Fruit fly (Drosophila melanogaster) whole organism, embryonic: ENCODE results near the gene CG15641.

Experiments
- Aef1 ChIP-seq: fragments of 200-800 bp; sonication (Bioruptor generic); IDR thresholded peaks from 3 replicates; pipeline ENCODE4 v1.3.6; 2022; ENCODE audit warnings: missing biosample characterization, missing genetic modification characterization
- Awh ChIP-seq: fragments of 200-800 bp; sonication (Bioruptor generic); IDR thresholded peaks from 2 replicates; pipeline ENCODE4, ENCODE4 v1.3.6; 2022; ENCODE audit warnings: missing biosample characterization, missing genetic modification characterization
- BtbVII ChIP-seq: fragments of 200-800 bp; sonication (Bioruptor generic); optimal IDR thresholded peaks from 3 replicates; lab custom pipeline; 2017; ENCODE audit warnings: missing biosample characterization, mild to moderate bottlenecking, missing genetic modification characterization
- C15 ChIP-seq: fragments of 200-800 bp; sonication (Bioruptor generic); IDR thresholded peaks from 3 replicates; pipeline ENCODE4 v1.3.6; 2022; ENCODE audit warnings: missing biosample characterization, missing genetic modification characterization
- CG10366 ChIP-seq: fragments of 200-800 bp; sonication (Bioruptor generic); IDR thresholded peaks from 2 replicates; pipeline ENCODE4 v1.3.6; 2022; ENCODE audit warnings: missing biosample characterization, missing genetic modification characterization
- CG10543 ChIP-seq: fragments of 200-800 bp; sonication (Bioruptor generic); optimal IDR thresholded peaks from 3 replicates; lab custom pipeline; 2017; ENCODE audit warnings: missing biosample characterization, mild to moderate bottlenecking, missing genetic modification characterization, moderate library complexity
- CG10565 ChIP-seq: fragments of 200-800 bp; sonication (Bioruptor generic); optimal IDR thresholded peaks from 3 replicates; lab custom pipeline; 2016; ENCODE audit warnings: missing biosample characterization, mild to moderate bottlenecking, missing genetic modification characterization
- CG11398 ChIP-seq: fragments of 200-800 bp; sonication (Bioruptor generic); optimal IDR thresholded peaks from 2 replicates; lab custom pipeline; 2016; ENCODE audit warnings: missing biosample characterization, missing genetic modification characterization
- CG12219 ChIP-seq: fragments of 200-800 bp; sonication (Bioruptor generic); optimal IDR thresholded peaks from 3 replicates; lab custom pipeline; 2018; ENCODE audit warnings: missing biosample characterization, mild to moderate bottlenecking, missing genetic modification characterization
- CG13123 ChIP-seq: fragments of 200-800 bp; sonication (Bioruptor generic); optimal IDR thresholded peaks from 2 replicates; lab custom pipeline; 2016; ENCODE audit warnings: missing biosample characterization, missing genetic modification characterization
- CG13894 ChIP-seq: fragments of 200-800 bp; sonication (Bioruptor generic); optimal IDR thresholded peaks from 3 replicates; lab custom pipeline; 2018; ENCODE audit warnings: missing biosample characterization, mild to moderate bottlenecking, missing genetic modification characterization, moderate library complexity
- CG14014 ChIP-seq: fragments of 200-800 bp; sonication (Bioruptor generic); IDR thresholded peaks from 2 replicates; pipeline ENCODE4 v1.3.6; 2022; ENCODE audit warnings: missing biosample characterization, missing genetic modification characterization
- CG15479 ChIP-seq: fragments of 200-800 bp; sonication (Bioruptor generic); optimal IDR thresholded peaks from 3 replicates; lab custom pipeline; 2019; ENCODE audit warnings: missing biosample characterization, mild to moderate bottlenecking, missing genetic modification characterization, moderate library complexity
- CG16813 ChIP-seq: fragments of 200-800 bp; sonication (Bioruptor generic); IDR thresholded peaks from 3 replicates; pipeline ENCODE4 v1.3.6; 2022; ENCODE audit warnings: missing biosample characterization, missing genetic modification characterization; ENCODE audit not compliant: partially characterized antibody
- CG30431 ChIP-seq: fragments of 200-800 bp; sonication (Bioruptor generic); optimal IDR thresholded peaks from 2 replicates; lab custom pipeline; 2017; ENCODE audit warnings: missing biosample characterization, missing genetic modification characterization
- CG34376 ChIP-seq: fragments of 200-800 bp; sonication (Bioruptor generic); optimal IDR thresholded peaks from 2 replicates; lab custom pipeline; 2018; ENCODE audit warnings: missing biosample characterization, mild to moderate bottlenecking, missing genetic modification characterization
- CG3847 ChIP-seq: fragments of 200-800 bp; sonication (Bioruptor generic); IDR thresholded peaks from 2 replicates; pipeline ENCODE4 v1.3.6; 2022; ENCODE audit warnings: missing biosample characterization, missing genetic modification characterization
- CG4730 ChIP-seq: fragments of 200-800 bp; sonication (Bioruptor generic); IDR thresholded peaks from 2 replicates; pipeline ENCODE4 v1.3.6; 2022; ENCODE audit warnings: missing biosample characterization, missing genetic modification characterization
- CG6765 ChIP-seq: fragments of 200-800 bp; sonication (Bioruptor generic); optimal IDR thresholded peaks from 3 replicates; lab custom pipeline; 2017; ENCODE audit warnings: missing biosample characterization, mild to moderate bottlenecking, missing genetic modification characterization
- CG8281 ChIP-seq: fragments of 200-800 bp; sonication (Bioruptor generic); optimal IDR thresholded peaks from 2 replicates; lab custom pipeline; 2018; ENCODE audit warnings: missing biosample characterization, mild to moderate bottlenecking, missing genetic modification characterization, moderate library complexity
- CG9932 ChIP-seq: fragments of 200-800 bp; sonication (Bioruptor generic); IDR thresholded peaks from 2 replicates; pipeline ENCODE4 v1.3.6; 2022; ENCODE audit warnings: missing biosample characterization, missing genetic modification characterization
- CkIIα-i1 ChIP-seq: fragments of 200-800 bp; sonication (Bioruptor generic); IDR thresholded peaks from 2 replicates; pipeline ENCODE4 v1.3.6; 2022; ENCODE audit warnings: missing biosample characterization, missing genetic modification characterization
- D19A ChIP-seq: fragments of 200-800 bp; optimal IDR thresholded peaks from 3 replicates; lab custom pipeline; 2019; ENCODE audit warnings: missing biosample characterization, mild to moderate bottlenecking, missing genetic modification characterization, moderate library complexity
- Dip3 ChIP-seq: fragments of 200-800 bp; sonication (Bioruptor generic); optimal IDR thresholded peaks from 3 replicates; lab custom pipeline; 2016; ENCODE audit warnings: missing biosample characterization, missing genetic modification characterization
- Ets97D ChIP-seq: fragments of 200-800 bp; sonication (Bioruptor generic); optimal IDR thresholded peaks from 3 replicates; lab custom pipeline; 2016; ENCODE audit warnings: missing biosample characterization, missing genetic modification characterization
- Mes4 ChIP-seq: fragments of 200-800 bp; sonication (Bioruptor generic); optimal IDR thresholded peaks from 2 replicates; lab custom pipeline; 2016; ENCODE audit warnings: missing biosample characterization, missing genetic modification characterization
- PHDP ChIP-seq: fragments of 200-800 bp; sonication (Bioruptor generic); optimal IDR thresholded peaks from 3 replicates; lab custom pipeline; 2018; ENCODE audit warnings: missing biosample characterization, mild to moderate bottlenecking, missing genetic modification characterization, moderate library complexity
- Side ChIP-seq: fragments of 200-800 bp; sonication (Bioruptor generic); optimal IDR thresholded peaks from 2 replicates; lab custom pipeline; 2016; ENCODE audit warnings: missing biosample characterization, missing genetic modification characterization
- Six4 ChIP-seq: fragments of 200-800 bp; sonication (Bioruptor generic); optimal IDR thresholded peaks from 2 replicates; lab custom pipeline; 2016; ENCODE audit warnings: missing biosample characterization, missing genetic modification characterization
- ase ChIP-seq: fragments of 200-800 bp; sonication (Bioruptor generic); IDR thresholded peaks from 3 replicates; pipeline ENCODE4 v1.3.6; 2022; ENCODE audit warnings: missing biosample characterization, missing genetic modification characterization
- bowl ChIP-seq: fragments of 200-800 bp; sonication (Bioruptor generic); IDR thresholded peaks from 2 replicates; pipeline ENCODE4 v1.3.6; 2022; ENCODE audit warnings: missing biosample characterization, missing genetic modification characterization
- cato ChIP-seq: fragments of 200-800 bp; sonication (Bioruptor generic); optimal IDR thresholded peaks from 2 replicates; lab custom pipeline; 2016; ENCODE audit warnings: missing biosample characterization, missing genetic modification characterization, borderline replicate concordance
- caup ChIP-seq: fragments of 200-800 bp; sonication (Bioruptor generic); optimal IDR thresholded peaks from 3 replicates; lab custom pipeline; 2017; ENCODE audit warnings: missing biosample characterization, mild to moderate bottlenecking, missing genetic modification characterization, moderate library complexity; ENCODE audit not compliant: severe bottlenecking
- cg ChIP-seq: fragments of 200-800 bp; sonication (Bioruptor generic); optimal IDR thresholded peaks from 3 replicates; lab custom pipeline; 2019; ENCODE audit warnings: missing biosample characterization, mild to moderate bottlenecking, missing genetic modification characterization, moderate library complexity
- corto ChIP-seq: fragments of 200-800 bp; sonication (Bioruptor generic); optimal IDR thresholded peaks from 2 replicates; lab custom pipeline; 2016; ENCODE audit warnings: missing biosample characterization, mild to moderate bottlenecking, missing genetic modification characterization, moderate library complexity
- exex ChIP-seq: fragments of 200-800 bp; sonication (Bioruptor generic); optimal IDR thresholded peaks from 4 replicates; lab custom pipeline; 2018; ENCODE audit warnings: missing biosample characterization, mild to moderate bottlenecking, missing genetic modification characterization, moderate library complexity
- gem ChIP-seq: fragments of 200-800 bp; sonication (Bioruptor generic); optimal IDR thresholded peaks from 2 replicates; lab custom pipeline; 2019; ENCODE audit warnings: missing biosample characterization, mild to moderate bottlenecking, missing genetic modification characterization, moderate library complexity
- jumu ChIP-seq: fragments of 200-800 bp; sonication (Bioruptor generic); optimal IDR thresholded peaks from 3 replicates; lab custom pipeline; 2016; ENCODE audit warnings: missing biosample characterization, missing genetic modification characterization
- lbe ChIP-seq: fragments of 200-800 bp; sonication (Bioruptor generic); optimal IDR thresholded peaks from 2 replicates; lab custom pipeline; 2016; ENCODE audit warnings: missing biosample characterization, mild to moderate bottlenecking, missing genetic modification characterization
- luna ChIP-seq: fragments of 200-800 bp; sonication (Bioruptor generic); optimal IDR thresholded peaks from 2 replicates; lab custom pipeline; 2016; ENCODE audit warnings: missing biosample characterization, missing genetic modification characterization
- nau ChIP-seq: fragments of 200-800 bp; sonication (Bioruptor generic); optimal IDR thresholded peaks from 3 replicates; lab custom pipeline; 2017; ENCODE audit warnings: missing biosample characterization, mild to moderate bottlenecking, missing genetic modification characterization, missing genetic modification reagents
- pb ChIP-seq: fragments of 200-800 bp; sonication (Bioruptor generic); optimal IDR thresholded peaks from 3 replicates; lab custom pipeline; 2016; ENCODE audit warnings: missing biosample characterization, missing genetic modification characterization
- phol ChIP-seq: fragments of 200-800 bp; sonication (Bioruptor generic); optimal IDR thresholded peaks from 3 replicates; lab custom pipeline; 2018; ENCODE audit warnings: missing biosample characterization, mild to moderate bottlenecking, missing genetic modification characterization, moderate library complexity
- seq ChIP-seq: fragments of 200-800 bp; sonication (Bioruptor generic); IDR thresholded peaks from 2 replicates; pipeline ENCODE4 v1.3.6; 2022; ENCODE audit warnings: missing biosample characterization, missing genetic modification characterization
- tap ChIP-seq: fragments of 200-800 bp; optimal IDR thresholded peaks from 3 replicates; lab custom pipeline; 2019; ENCODE audit warnings: missing biosample characterization, mild to moderate bottlenecking, missing genetic modification characterization, moderate library complexity
- toy ChIP-seq: fragments of 200-800 bp; sonication (Bioruptor generic); IDR thresholded peaks from 2 replicates; pipeline ENCODE4 v1.3.6; 2022; ENCODE audit warnings: missing biosample characterization, missing genetic modification characterization
- trem ChIP-seq: fragments of 200-800 bp; optimal IDR thresholded peaks from 3 replicates; lab custom pipeline; 2019; ENCODE audit warnings: missing biosample characterization, mild to moderate bottlenecking, missing genetic modification characterization, moderate library complexity
- ttk ChIP-seq: fragments of 200-800 bp; sonication (Bioruptor generic); IDR thresholded peaks from 2 replicates; pipeline ENCODE4 v2.1.2; 2022; ENCODE audit warnings: missing biosample characterization, missing genetic modification characterization
- vfl ChIP-seq: fragments of 200-800 bp; sonication (Bioruptor generic); optimal IDR thresholded peaks from 2 replicates; lab custom pipeline; 2016; ENCODE audit warnings: missing biosample characterization, missing genetic modification characterization
- vvl ChIP-seq: fragments of 200-800 bp; sonication (Bioruptor generic); IDR thresholded peaks from 2 replicates; pipeline ENCODE4 v1.3.6; 2022; ENCODE audit warnings: missing biosample characterization, missing genetic modification characterization
- wek ChIP-seq: fragments of 200-800 bp; sonication (Bioruptor generic); optimal IDR thresholded peaks from 3 replicates; lab custom pipeline; 2018; ENCODE audit warnings: missing biosample characterization, mild to moderate bottlenecking, missing genetic modification characterization, moderate library complexity
- zf30C ChIP-seq: fragments of 200-800 bp; sonication (Bioruptor generic); optimal IDR thresholded peaks from 3 replicates; lab custom pipeline; 2018; ENCODE audit warnings: missing biosample characterization, mild to moderate bottlenecking, missing genetic modification characterization

The CG15641 gene

dm6 chrX:15462436-15462857 is 5.2 kb upstream of the CG15641 start, which contains the start of the genes shtd, CG6294 and CG6299 (continued):
- TF ChIP-seq seq (GFP tag; lab: Robert Waterston, UW) (no peak), BtbVII (GFP tag; lab: Kevin White, UChicago) (no peak), D19A (no peak), zf30C (no peak), CG10366 (GFP tag; lab: Robert Waterston, UW) (no peak), jumu (GFP tag; lab: Kevin White, UChicago) (no peak), Aef1 (GFP tag; lab: Robert Waterston, UW) (no peak), CG6765 (no peak), corto (GFP tag; lab: Kevin White, UChicago) (no peak), vfl (peak; percentile 19), Awh (GFP tag; lab: Robert Waterston, UW) (no peak), vvl (GFP tag; lab: Robert Waterston, UW) (no peak; the same call in 1 of the 2 replicates), Six4 (GFP tag; lab: Kevin White, UChicago) (no peak), pb (GFP tag; lab: Kevin White, UChicago) (no peak), Side (GFP tag; lab: Kevin White, UChicago) (no peak), CG14014 (no peak), C15 (GFP tag; lab: Robert Waterston, UW) (no peak), luna (GFP tag; lab: Kevin White, UChicago) (no peak), CG9932 (peak; percentile 33; the same call in 1 of the 2 replicates), CkIIα-i1 (GFP tag; lab: Robert Waterston, UW) (no peak), Dip3 (GFP tag; lab: Kevin White, UChicago) (peak; percentile 8), CG10565 (GFP tag; lab: Kevin White, UChicago) (no peak), cato (GFP tag; lab: Kevin White, UChicago) (no peak), cg (GFP tag; lab: Kevin White, UChicago) (no peak), exex (tag; lab: Kevin White, UChicago) (no peak), tap (tag; lab: Kevin White, UChicago) (no peak), CG16813 (peak; percentile 96), CG11398 (no peak), CG13123 (GFP tag; lab: Kevin White, UChicago) (no peak), CG12219 (no peak), bowl (GFP tag; lab: Robert Waterston, UW) (no peak), CG3847 (GFP tag; lab: Robert Waterston, UW) (peak; percentile 59), gem (tag; lab: Kevin White, UChicago) (no peak), phol (tag; lab: Kevin White, UChicago) (peak; percentile 67), CG13894 (tag; lab: Kevin White, UChicago) (no peak), lbe (GFP tag; lab: Kevin White, UChicago) (no peak), wek (GFP tag; lab: Kevin White, UChicago) (no peak), CG15479 (GFP tag; lab: Kevin White, UChicago) (peak; percentile 38), ttk (GFP tag; lab: Robert Waterston, UW) (no peak), toy (GFP tag; lab: Robert Waterston, UW) (no peak), caup (GFP tag; lab: Kevin White, UChicago) (no peak), Ets97D (GFP tag; lab: Kevin White, UChicago) (peak; percentile 80), CG8281 (tag; lab: Kevin White, UChicago) (no peak), trem (tag; lab: Kevin White, UChicago) (peak; percentile 79), ase (GFP tag; lab: Robert Waterston, UW) (no peak), CG30431 (GFP tag; lab: Kevin White, UChicago) (no peak), CG10543 (no peak), CG4730 (GFP tag; lab: Robert Waterston, UW) (no peak), nau (no peak), PHDP (tag; lab: Kevin White, UChicago) (no peak), Mes4 (GFP tag; lab: Kevin White, UChicago) (no peak), CG34376 (peak; percentile 18)
